Fruit fly (Drosophila melanogaster) whole organism, wandering third instar larva: ENCODE measurements around the gene ClpP.

ENCODE experiments used
- CrebA ChIP-seq: fragments of 200-800 bp; sonication (Bioruptor generic); optimal IDR thresholded peaks from 2 replicates; lab custom pipeline; 2016; ENCODE audit warnings: missing biosample characterization, mild to moderate bottlenecking, missing genetic modification characterization, borderline replicate concordance
- Dfd ChIP-seq: fragments of >200 bp; optimal IDR thresholded peaks from 2 replicates; lab custom pipeline; 2017; ENCODE audit warnings: missing biosample characterization, missing genetic modification characterization
- HLH106 ChIP-seq: fragments of 200-800 bp; optimal IDR thresholded peaks from 3 replicates; lab custom pipeline; 2019; ENCODE audit warnings: missing biosample characterization, mild to moderate bottlenecking, missing genetic modification characterization, moderate library complexity
- Jra ChIP-seq: sonication (Bioruptor generic); optimal IDR thresholded peaks from 2 replicates; lab custom pipeline; 2016; ENCODE audit warnings: missing biosample characterization, missing genetic modification characterization
- Myc ChIP-seq: fragments of >200 bp; optimal IDR thresholded peaks from 2 replicates; lab custom pipeline; 2017
- h ChIP-seq: fragments of 200-800 bp; sonication (Bioruptor generic); optimal IDR thresholded peaks from 3 replicates; lab custom pipeline; 2016; ENCODE audit warnings: missing biosample characterization, mild to moderate bottlenecking, missing genetic modification characterization
- jim ChIP-seq: fragments of 175-275, 200-325 bp; sonication (Bioruptor generic); optimal IDR thresholded peaks from 2 replicates; lab custom pipeline; 2016; ENCODE audit warnings: missing biosample characterization, mild to moderate bottlenecking, missing genetic modification characterization
- lola ChIP-seq: fragments of >200 bp; optimal IDR thresholded peaks from 2 replicates; lab custom pipeline; 2017; ENCODE audit warnings: missing biosample characterization, missing genetic modification characterization
- pan ChIP-seq: fragments of >200 bp; optimal IDR thresholded peaks from 2 replicates; lab custom pipeline; 2017
- psq ChIP-seq: fragments of 200-800 bp; sonication (Bioruptor generic); optimal IDR thresholded peaks from 3 replicates; lab custom pipeline; 2017; ENCODE audit warnings: missing biosample characterization, mild to moderate bottlenecking, missing genetic modification characterization, moderate library complexity
- sage ChIP-seq: fragments of 200-800 bp; sonication (Bioruptor generic); optimal IDR thresholded peaks from 2 replicates; lab custom pipeline; 2016; ENCODE audit warnings: missing biosample characterization, mild to moderate bottlenecking, missing genetic modification characterization
- sv ChIP-seq: fragments of 200-800 bp; sonication (Bioruptor generic); optimal IDR thresholded peaks from 3 replicates; lab custom pipeline; 2016; ENCODE audit warnings: missing biosample characterization, missing genetic modification characterization
- usp ChIP-seq: fragments of >200 bp; optimal IDR thresholded peaks from 2 replicates; lab custom pipeline; 2017; ENCODE audit warnings: missing biosample characterization, missing genetic modification characterization

dm6 chr2L:10376276-10376675, 19.7 kb downstream of the ClpP start:
- TF ChIP-seq Jra (no peak), psq (GFP tag; lab: Kevin White, UChicago) (no peak), jim (GFP tag; lab: Kevin White, UChicago) (no peak), pan (lab: Kevin White, UChicago) (no peak), CrebA (GFP tag; lab: Kevin White, UChicago) (no peak), usp (GFP tag; lab: Kevin White, UChicago) (no peak), sv (GFP tag; lab: Kevin White, UChicago) (no peak), h (GFP tag; lab: Kevin White, UChicago) (no peak), Myc (lab: Kevin White, UChicago) (no peak), lola (GFP tag; lab: Kevin White, UChicago) (no peak), sage (GFP tag; lab: Kevin White, UChicago) (no peak), HLH106 (tag; lab: Kevin White, UChicago) (no peak), Dfd (GFP tag; lab: Kevin White, UChicago) (no peak)
